In genomic region chrIII:8678371-8678770, ce11 we compare ENCODE assay signal across 1 worm cellular context.
TF ChIP-seq lines count a peak whose summit lies in the region.

No protein-coding gene starts in this region.

TF ChIP-seq in whole organism, L4 larva, 104 proteins besides CTCF, POLR2A, EP300 and RAD21 (continued from another document):
- TF ChIP-seq jun-1 (tag; optimal IDR thresholded peaks at IDR 0.05; lab: Kevin White, UChicago): no peak
- TF ChIP-seq mxl-3 (GFP tag; optimal IDR thresholded peaks at IDR 0.05; lab: Kevin White, UChicago): peak; percentile 62
- TF ChIP-seq nhr-77 (tag; optimal IDR thresholded peaks at IDR 0.05; lab: Kevin White, UChicago): no peak
- peak; percentile 72 for TF ChIP-seq lin-13 (GFP tag; optimal IDR thresholded peaks at IDR 0.05; lab: Kevin White, UChicago)
- TF ChIP-seq ztf-7 (tag; optimal IDR thresholded peaks at IDR 0.05; lab: Kevin White, UChicago): peak; percentile 81
- TF ChIP-seq ceh-62 (tag; optimal IDR thresholded peaks at IDR 0.05; lab: Kevin White, UChicago): no peak
- no peak for TF ChIP-seq R02D3.7 (tag; optimal IDR thresholded peaks at IDR 0.05; lab: Kevin White, UChicago)
- peak; percentile 0 for TF ChIP-seq fkh-10 (GFP tag; optimal IDR thresholded peaks at IDR 0.05; lab: Kevin White, UChicago)
- TF ChIP-seq zfp-3 (GFP tag; conservative IDR thresholded peaks at IDR 0.05; lab: Robert Waterston, UW): peak; percentile 78; the same call in 1 of the 2 replicates
- no peak for TF ChIP-seq skn-1 (tag; optimal IDR thresholded peaks at IDR 0.05; lab: Kevin White, UChicago)
- peak; percentile 92 for TF ChIP-seq lin-1 (GFP tag; IDR thresholded peaks at IDR 0.05; lab: Robert Waterston, UW)
- peak; percentile 75 for TF ChIP-seq lir-3 (tag; optimal IDR thresholded peaks at IDR 0.05; lab: Kevin White, UChicago)
- TF ChIP-seq nhr-41 (GFP tag; IDR thresholded peaks at IDR 0.05; lab: Robert Waterston, UW): peak; percentile 87
- peak; percentile 84 for TF ChIP-seq aha-1 (tag; lab: Kevin White, UChicago)
- no peak for TF ChIP-seq lin-15B (tag; optimal IDR thresholded peaks at IDR 0.05; lab: Kevin White, UChicago)
- TF ChIP-seq tag-97 (GFP tag; IDR thresholded peaks at IDR 0.05; lab: Robert Waterston, UW): no peak
- TF ChIP-seq ceh-32 (tag; optimal IDR thresholded peaks at IDR 0.05; lab: Kevin White, UChicago; ENCODE audit: poor library complexity): no peak
- TF ChIP-seq lsy-2 (tag; optimal IDR thresholded peaks at IDR 0.05; lab: Kevin White, UChicago): peak; percentile 36 to 68
- TF ChIP-seq zip-2 (tag; optimal IDR thresholded peaks at IDR 0.05; lab: Kevin White, UChicago): peak; percentile 63
- peak; percentile 93 for TF ChIP-seq Y105C5A.15 (GFP tag; IDR thresholded peaks at IDR 0.05; lab: Robert Waterston, UW)
- TF ChIP-seq nhr-237 (tag; optimal IDR thresholded peaks at IDR 0.05; lab: Kevin White, UChicago): no peak
- peak; percentile 51 to 90 for TF ChIP-seq daf-16 (GFP tag; optimal IDR thresholded peaks at IDR 0.05; lab: Kevin White, UChicago)
- TF ChIP-seq daf-16 (tag; optimal IDR thresholded peaks at IDR 0.05; lab: Kevin White, UChicago): peak; percentile 53
- peak; percentile 72 for TF ChIP-seq rbr-2 (tag; optimal IDR thresholded peaks at IDR 0.05; lab: Kevin White, UChicago)
- TF ChIP-seq duxl-1 (tag; optimal IDR thresholded peaks at IDR 0.05; lab: Kevin White, UChicago; ENCODE audit: poor library complexity): peak; percentile 85
- TF ChIP-seq dpl-1 (GFP tag; optimal IDR thresholded peaks at IDR 0.05; lab: Kevin White, UChicago): peak; percentile 53
- TF ChIP-seq ctbp-1 (GFP tag; IDR thresholded peaks at IDR 0.05; lab: Robert Waterston, UW): peak; percentile 90
- peak; percentile 78 for TF ChIP-seq ZK337.2 (GFP tag; IDR thresholded peaks at IDR 0.05; lab: Robert Waterston, UW)
- no peak for TF ChIP-seq unc-39 (tag; optimal IDR thresholded peaks at IDR 0.05; lab: Kevin White, UChicago)
- peak; percentile 72 for TF ChIP-seq php-3 (GFP tag; IDR thresholded peaks at IDR 0.05; lab: Robert Waterston, UW)
- TF ChIP-seq lin-29 (GFP tag; IDR thresholded peaks at IDR 0.05; lab: Robert Waterston, UW): peak; percentile 65; the same call in 1 of the 2 replicates
- TF ChIP-seq spr-3 (GFP tag; optimal IDR thresholded peaks at IDR 0.05; lab: Kevin White, UChicago): peak; percentile 54
- peak; percentile 61 for TF ChIP-seq aly-2 (tag; optimal IDR thresholded peaks at IDR 0.05; lab: Kevin White, UChicago)
- peak; percentile 76 for TF ChIP-seq mep-1 (tag; optimal IDR thresholded peaks at IDR 0.05; lab: Kevin White, UChicago)
- TF ChIP-seq ces-1 (GFP tag; optimal IDR thresholded peaks at IDR 0.05; lab: Kevin White, UChicago): no peak
- TF ChIP-seq nhr-11 (tag; optimal IDR thresholded peaks at IDR 0.05; lab: Kevin White, UChicago): peak; percentile 39
- TF ChIP-seq nhr-76 (tag; optimal IDR thresholded peaks at IDR 0.05; lab: Kevin White, UChicago): no peak
- TF ChIP-seq mxl-2 (GFP tag; conservative IDR thresholded peaks at IDR 0.05; lab: Robert Waterston, UW): peak; percentile 79
- peak; percentile 97 for TF ChIP-seq lim-7 (GFP tag; IDR thresholded peaks at IDR 0.05; lab: Robert Waterston, UW)
- TF ChIP-seq dmd-9 (GFP tag; IDR thresholded peaks at IDR 0.05; lab: Robert Waterston, UW): peak; percentile 71; the same call in 1 of the 2 replicates
- peak; percentile 80 for TF ChIP-seq snpc-1.2 (GFP tag; IDR thresholded peaks at IDR 0.05; lab: Robert Waterston, UW)
- TF ChIP-seq madf-5 (GFP tag; IDR thresholded peaks at IDR 0.05; lab: Robert Waterston, UW): peak; percentile 86 to 89; a peak in 3 of 4 replicates
TF ChIP-seq in whole organism, L4 larva: peak in this region for 74.
